Fruit fly (Drosophila melanogaster): Measurements from ENCODE around the gene Neb-cGP.

Neb-cGP gene

dm6 chrX:10473510-10474212, 13.1 kb downstream of the Neb-cGP start, which contains the start of gene CG2889 (continued):
- TF ChIP-seq Jarid2 (GFP tag; optimal IDR thresholded peaks at IDR 0.05): no peak
- TF ChIP-seq NfI (GFP tag; optimal IDR thresholded peaks at IDR 0.05): no peak
- TF ChIP-seq Sry-δ (GFP tag; optimal IDR thresholded peaks at IDR 0.05): peak; percentile 64
- peak; percentile 17 for TF ChIP-seq HLH54F (GFP tag; optimal IDR thresholded peaks at IDR 0.05)
- TF ChIP-seq CG31441 (GFP tag; IDR thresholded peaks at IDR 0.05): no peak
- no peak for TF ChIP-seq CG4730 (GFP tag; IDR thresholded peaks at IDR 0.05)
- TF ChIP-seq BtbVII (GFP tag; optimal IDR thresholded peaks at IDR 0.05): no peak
- no peak for TF ChIP-seq Tbp (GFP tag; optimal IDR thresholded peaks at IDR 0.05)
- no peak for TF ChIP-seq CG8281 (tag; optimal IDR thresholded peaks at IDR 0.05)
- TF ChIP-seq CG11560 (tag; IDR thresholded peaks at IDR 0.05): no peak
- TF ChIP-seq CG1233 (GFP tag; optimal IDR thresholded peaks at IDR 0.05): no peak
- peak; percentile 46 for TF ChIP-seq nmo (GFP tag; optimal IDR thresholded peaks at IDR 0.05)
- no peak for TF ChIP-seq unpg (GFP tag; optimal IDR thresholded peaks at IDR 0.05)
- TF ChIP-seq hb (GFP tag; IDR thresholded peaks at IDR 0.05; ENCODE audit: partially characterized antibody): 0 out of 3 replicates have a peak, but pooled peaks have one; percentile 55
- TF ChIP-seq CG10267 (tag; optimal IDR thresholded peaks at IDR 0.05): no peak
- no peak for TF ChIP-seq ssp (GFP tag; IDR thresholded peaks at IDR 0.05)
- no peak for TF ChIP-seq sc (optimal IDR thresholded peaks at IDR 0.05)
- no peak for TF ChIP-seq sc (GFP tag; optimal IDR thresholded peaks at IDR 0.05)
- no peak for TF ChIP-seq GATAe (GFP tag; conservative IDR thresholded peaks at IDR 0.05)
- peak; percentile 59 for TF ChIP-seq dm (GFP tag; optimal IDR thresholded peaks at IDR 0.05)
- TF ChIP-seq zen (tag; optimal IDR thresholded peaks at IDR 0.05): peak; percentile 80
- TF ChIP-seq Awh (GFP tag; IDR thresholded peaks at IDR 0.05): no peak
- peak; percentile 63 for TF ChIP-seq Sin3A (optimal IDR thresholded peaks at IDR 0.05)
- no peak for TF ChIP-seq bbx (GFP tag; IDR thresholded peaks at IDR 0.05; ENCODE audit: partially characterized antibody)
- TF ChIP-seq TFAM (GFP tag; optimal IDR thresholded peaks at IDR 0.05): no peak
- peak; percentile 20 for TF ChIP-seq CG9727 (GFP tag; optimal IDR thresholded peaks at IDR 0.05)
- no peak for TF ChIP-seq CG31224 (GFP tag; IDR thresholded peaks at IDR 0.05)
- no peak for TF ChIP-seq wor (GFP tag; IDR thresholded peaks at IDR 0.05)
- TF ChIP-seq pros (GFP tag; optimal IDR thresholded peaks at IDR 0.05): no peak
- no peak for TF ChIP-seq CG4328 (GFP tag; optimal IDR thresholded peaks at IDR 0.05)
- TF ChIP-seq pum (GFP tag; optimal IDR thresholded peaks at IDR 0.05): peak; percentile 7
- TF ChIP-seq vvl (GFP tag; IDR thresholded peaks at IDR 0.05): 0 out of 2 replicates have a peak, but pooled peaks have one; percentile 10
- TF ChIP-seq Mes4 (GFP tag; optimal IDR thresholded peaks at IDR 0.05): no peak
- peak; percentile 46 for TF ChIP-seq CG15514 (GFP tag; optimal IDR thresholded peaks at IDR 0.05)
- TF ChIP-seq scrt (GFP tag; optimal IDR thresholded peaks at IDR 0.05): no peak
- peak; percentile 14 for TF ChIP-seq ind (GFP tag; optimal IDR thresholded peaks at IDR 0.05)
- no peak for TF ChIP-seq CG16779 (GFP tag; IDR thresholded peaks at IDR 0.05)
- TF ChIP-seq Hmr (GFP tag; optimal IDR thresholded peaks at IDR 0.05): no peak
- TF ChIP-seq Hand (GFP tag; optimal IDR thresholded peaks at IDR 0.05): no peak
- no peak for TF ChIP-seq Hmx (GFP tag; optimal IDR thresholded peaks at IDR 0.05)
- peak; percentile 62 for TF ChIP-seq CG16813 (GFP tag; IDR thresholded peaks at IDR 0.05; ENCODE audit: partially characterized antibody)
- no peak for TF ChIP-seq her (GFP tag; optimal IDR thresholded peaks at IDR 0.05)
- TF ChIP-seq CG15073 (GFP tag; optimal IDR thresholded peaks at IDR 0.05): no peak
- TF ChIP-seq CG10654 (GFP tag; optimal IDR thresholded peaks at IDR 0.05): no peak
- TF ChIP-seq CG1602 (GFP tag; optimal IDR thresholded peaks at IDR 0.05): no peak
- TF ChIP-seq CG2202 (tag; optimal IDR thresholded peaks at IDR 0.05): no peak
- TF ChIP-seq CG13424 (tag; optimal IDR thresholded peaks at IDR 0.05): peak; percentile 23
- peak; percentile 33; the same call in 1 of the 2 replicates for TF ChIP-seq Drgx (GFP tag; IDR thresholded peaks at IDR 0.05)
- peak; percentile 41 for TF ChIP-seq CG1832 (GFP tag; optimal IDR thresholded peaks at IDR 0.05)
- TF ChIP-seq da (GFP tag; optimal IDR thresholded peaks at IDR 0.05): no peak
